Worm (Caenorhabditis elegans): Measurements from ENCODE around the gene pxd-1.

DNA sequence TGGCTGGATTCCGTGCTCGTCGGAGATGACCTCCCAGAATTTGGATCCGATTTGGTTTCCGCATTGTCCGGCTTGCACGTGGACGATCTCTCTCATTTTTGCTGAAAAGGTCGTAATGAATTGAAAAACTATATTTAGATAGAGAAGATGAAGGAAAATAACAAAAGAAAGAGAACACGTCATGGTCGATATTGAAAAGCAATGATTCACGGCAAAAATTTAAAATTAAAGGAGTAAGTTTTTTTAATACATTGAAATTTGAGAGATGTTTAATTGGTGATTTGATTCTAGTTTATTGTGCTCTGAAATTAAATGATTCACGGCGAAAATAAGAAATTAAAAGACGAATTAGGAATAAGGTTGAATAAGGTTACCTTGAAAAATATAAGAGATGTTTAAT lies 11.6 kb downstream of the pxd-1 start, which contains the start of gene tbb-2:
- TF ChIP-seq klf-2 (GFP tag; conservative IDR thresholded peaks at IDR 0.05), result no peak
- TF ChIP-seq med-1 (GFP tag; optimal IDR thresholded peaks at IDR 0.05; ENCODE audit: insufficient read depth), result no peak
- TF ChIP-seq ztf-29 (GFP tag; IDR thresholded peaks at IDR 0.05), result no peak
- no peak for TF ChIP-seq ref-1 (GFP tag; conservative IDR thresholded peaks at IDR 0.05)
- no peak for TF ChIP-seq tab-1 (GFP tag; IDR thresholded peaks at IDR 0.05)
- no peak for TF ChIP-seq ztf-23 (GFP tag; IDR thresholded peaks at IDR 0.05)
- no peak for TF ChIP-seq cog-1 (tag; optimal IDR thresholded peaks at IDR 0.05)

Measured in whole organism, midembryonic.